Worm (Caenorhabditis elegans) whole organism, L2 larva: ENCODE measurements around the gene F22B7.3.

Experiments used
- F13H6.1 ChIP-seq: sonication (generic microtip); optimal IDR thresholded peaks from 2 replicates; lab custom pipeline; 2016; ENCODE audit warnings: missing genetic modification characterization, missing compliant biosample characterization
- R02D3.7 ChIP-seq: fragments of 150-350 bp; optimal IDR thresholded peaks from 2 replicates; lab custom pipeline; 2014; ENCODE audit warnings: missing biosample characterization, missing genetic modification characterization
- alr-1 ChIP-seq: fragments of 150-350 bp; optimal IDR thresholded peaks from 2 replicates; lab custom pipeline; 2014; ENCODE audit warnings: missing biosample characterization, missing genetic modification characterization
- aly-2 ChIP-seq: fragments of 150-350 bp; optimal IDR thresholded peaks from 2 replicates; lab custom pipeline; 2014; ENCODE audit warnings: missing biosample characterization, missing genetic modification characterization
- ama-1 ChIP-seq: fragments of 150-350 bp; optimal IDR thresholded peaks from 2 replicates; lab custom pipeline; 2018; ENCODE audit warnings: inconsistent platforms
- blmp-1 ChIP-seq: sonication (generic microtip); optimal IDR thresholded peaks from 2 replicates; lab custom pipeline; 2017; ENCODE audit warnings: missing genetic modification characterization, mild to moderate bottlenecking, missing compliant biosample characterization, antibody characterized with exemption, moderate library complexity; ENCODE audit not compliant: insufficient read depth
- ceh-16 ChIP-seq: fragments of 150-350 bp; optimal IDR thresholded peaks from 2 replicates; lab custom pipeline; 2014; ENCODE audit warnings: missing biosample characterization, missing genetic modification characterization
- ceh-82 ChIP-seq: fragments of 150-350 bp; optimal IDR thresholded peaks from 2 replicates; lab custom pipeline; 2014; ENCODE audit warnings: missing biosample characterization, missing genetic modification characterization
- crh-2 ChIP-seq: sonication (generic microtip); optimal IDR thresholded peaks from 2 replicates; lab custom pipeline; 2017; ENCODE audit warnings: missing biosample characterization, missing genetic modification characterization
- dmd-4 ChIP-seq: sonication (generic microtip); optimal IDR thresholded peaks from 2 replicates; lab custom pipeline; 2017; ENCODE audit warnings: missing biosample characterization, missing genetic modification characterization
- egl-27 ChIP-seq: sonication (generic microtip); optimal IDR thresholded peaks from 3 replicates; lab custom pipeline; 2017; ENCODE audit warnings: missing biosample characterization, missing genetic modification reagents, missing genetic modification characterization
- elt-3 ChIP-seq: sonication (generic microtip); optimal IDR thresholded peaks from 2 replicates; lab custom pipeline; 2017; ENCODE audit warnings: missing biosample characterization, missing genetic modification characterization
- fos-1 ChIP-seq: fragments of 150-350 bp; optimal IDR thresholded peaks from 2 replicates; lab custom pipeline; 2014; ENCODE audit warnings: missing biosample characterization, missing genetic modification characterization
- gmeb-1 ChIP-seq: fragments of 150-350 bp; optimal IDR thresholded peaks from 2 replicates; lab custom pipeline; 2014; ENCODE audit warnings: missing biosample characterization, missing genetic modification characterization
- lin-39 ChIP-seq: fragments of 150-350 bp; optimal IDR thresholded peaks from 2 replicates; lab custom pipeline; 2014; ENCODE audit warnings: missing biosample characterization, missing genetic modification reagents, missing genetic modification characterization
- lsy-2 ChIP-seq, 2 experiments: fragments of 150-350 bp in 1 of 2; sonication (generic microtip) in 1 of 2; optimal IDR thresholded peaks; 2 replicates each; lab custom pipeline; 2014 to 2017; ENCODE audit warnings: missing biosample characterization in 2 of 2, missing genetic modification characterization in 2 of 2
- mab-5 ChIP-seq: fragments of 150-350 bp; optimal IDR thresholded peaks from 2 replicates; lab custom pipeline; 2014; ENCODE audit warnings: missing biosample characterization, missing genetic modification characterization
- mbf-1 ChIP-seq: sonication (generic microtip); optimal IDR thresholded peaks from 2 replicates; lab custom pipeline; 2017; ENCODE audit warnings: missing biosample characterization, missing genetic modification characterization
- mdl-1 ChIP-seq, 2 experiments: fragments of 150-350 bp in 1 of 2; sonication (generic microtip) in 1 of 2; optimal IDR thresholded peaks; 2 replicates each; lab custom pipeline; 2017; ENCODE audit warnings: missing biosample characterization in 2 of 2, missing genetic modification characterization in 2 of 2
- nhr-21 ChIP-seq: fragments of 150-350 bp; optimal IDR thresholded peaks from 2 replicates; lab custom pipeline; 2014; ENCODE audit warnings: missing biosample characterization, missing genetic modification characterization
- nhr-23 ChIP-seq: fragments of 150-350 bp; optimal IDR thresholded peaks from 2 replicates; lab custom pipeline; 2014; ENCODE audit warnings: missing biosample characterization, missing genetic modification reagents, missing genetic modification characterization
- nhr-237 ChIP-seq: fragments of 150-350 bp; optimal IDR thresholded peaks from 2 replicates; lab custom pipeline; 2014; ENCODE audit warnings: missing biosample characterization, missing genetic modification characterization
- nhr-25 ChIP-seq: fragments of 150-350 bp; sonication (generic microtip); optimal IDR thresholded peaks from 3 replicates; lab custom pipeline; 2014; ENCODE audit warnings: missing biosample characterization, missing genetic modification characterization
- nhr-6 ChIP-seq: fragments of 150-350 bp; optimal IDR thresholded peaks from 2 replicates; lab custom pipeline; 2014; ENCODE audit warnings: missing biosample characterization, missing genetic modification characterization
- nhr-77 ChIP-seq: fragments of 150-350 bp; optimal IDR thresholded peaks from 2 replicates; lab custom pipeline; 2014; ENCODE audit warnings: missing biosample characterization, missing genetic modification characterization
- peb-1 ChIP-seq: fragments of 150-350 bp; optimal IDR thresholded peaks from 2 replicates; lab custom pipeline; 2014; ENCODE audit warnings: missing biosample characterization, missing genetic modification characterization
- sem-4 ChIP-seq: fragments of 150-350 bp; optimal IDR thresholded peaks from 2 replicates; lab custom pipeline; 2014; ENCODE audit warnings: missing biosample characterization, missing genetic modification reagents, missing genetic modification characterization
- skn-1 ChIP-seq: sonication (generic microtip); optimal IDR thresholded peaks from 2 replicates; lab custom pipeline; 2017; ENCODE audit warnings: missing biosample characterization, missing genetic modification characterization
- sma-3 ChIP-seq: sonication (generic microtip); optimal IDR thresholded peaks from 2 replicates; lab custom pipeline; 2016; ENCODE audit warnings: missing genetic modification reagents, missing genetic modification characterization, missing compliant biosample characterization
- sma-9 ChIP-seq, 2 experiments: fragments of 150-350 bp in 1 of 2; sonication (generic microtip) in 1 of 2; optimal IDR thresholded peaks; 2 replicates each; lab custom pipeline; 2014 to 2016; ENCODE audit warnings: missing genetic modification characterization in 2 of 2, mild to moderate bottlenecking in 1 of 2, missing biosample characterization in 1 of 2, missing compliant biosample characterization in 1 of 2, missing genetic modification reagents in 1 of 2, moderate library complexity in 1 of 2
- snpc-4 ChIP-seq: fragments of 150-350 bp; optimal IDR thresholded peaks from 2 replicates; lab custom pipeline; 2014; ENCODE audit warnings: missing biosample characterization, missing genetic modification characterization
- unc-39 ChIP-seq: fragments of 150-350 bp; optimal IDR thresholded peaks from 2 replicates; lab custom pipeline; 2014; ENCODE audit warnings: missing biosample characterization, missing genetic modification characterization
- zag-1 ChIP-seq: fragments of 150-350 bp; optimal IDR thresholded peaks from 2 replicates; lab custom pipeline; 2014; ENCODE audit warnings: missing biosample characterization, missing genetic modification characterization
- ztf-1 ChIP-seq: fragments of 200-800 bp; sonication (Bioruptor generic); conservative IDR thresholded peaks from 2 replicates; pipeline ENCODE4 v1.3.6; 2022; ENCODE audit warnings: missing genetic modification characterization, missing compliant biosample characterization
- ztf-4 ChIP-seq: fragments of 150-350 bp; optimal IDR thresholded peaks from 2 replicates; lab custom pipeline; 2014; ENCODE audit warnings: missing biosample characterization, missing genetic modification characterization

The F22B7.3 gene

ce11 chrIII:8655412-8655811, 6.7 kb downstream of the F22B7.3 start:
- TF ChIP-seq peb-1 (tag; lab: Kevin White, UChicago) (no peak), ceh-82 (tag; lab: Kevin White, UChicago) (no peak), crh-2 (no peak), F13H6.1 (tag; lab: Kevin White, UChicago) (peak; percentile 1), nhr-25 (peak; percentile 55), alr-1 (tag; lab: Kevin White, UChicago) (no peak), zag-1 (tag; lab: Kevin White, UChicago) (no peak), ztf-4 (no peak), elt-3 (tag; lab: Kevin White, UChicago) (no peak), lin-39 (tag; lab: Kevin White, UChicago) (no peak), aly-2 (no peak), sem-4 (tag; lab: Kevin White, UChicago) (no peak), mdl-1 (tag; optimal IDR thresholded peaks at IDR 0.05; lab: Kevin White, UChicago) (no peak), nhr-77 (tag; lab: Kevin White, UChicago) (no peak), lsy-2 (tag; optimal IDR thresholded peaks at IDR 0.05; lab: Kevin White, UChicago) (no peak), egl-27 (no peak), snpc-4 (tag; lab: Kevin White, UChicago) (no peak), unc-39 (tag; lab: Kevin White, UChicago) (no peak), sma-3 (GFP tag; lab: Kevin White, UChicago) (peak; percentile 50), nhr-21 (tag; lab: Kevin White, UChicago) (no peak), nhr-6 (tag; lab: Kevin White, UChicago) (no peak), ztf-1 (no peak), mbf-1 (no peak), sma-9 (GFP tag; optimal IDR thresholded peaks at IDR 0.05; lab: Kevin White, UChicago) (peak; percentile 11), sma-9 (tag; optimal IDR thresholded peaks at IDR 0.05; lab: Kevin White, UChicago) (no peak), skn-1 (tag; lab: Kevin White, UChicago) (no peak), dmd-4 (tag; lab: Kevin White, UChicago) (no peak), R02D3.7 (tag; lab: Kevin White, UChicago) (no peak), mab-5 (tag; lab: Kevin White, UChicago) (no peak)

- TF ChIP-seq crh-2, result peak; percentile 71
- TF ChIP-seq egl-27, result no peak
- TF ChIP-seq nhr-21 (tag; lab: Kevin White, UChicago), result no peak
Measured at ce11 chrIII:8656055-8656454, 7.4 kb downstream of the F22B7.3 start.

- TF ChIP-seq F13H6.1 (tag; lab: Kevin White, UChicago) (peak; percentile 53), sma-3 (GFP tag; lab: Kevin White, UChicago) (peak; percentile 55), lsy-2 (tag; optimal IDR thresholded peaks at IDR 0.05; lab: Kevin White, UChicago) (peak in 1 of 2 experiments; percentile 8), elt-3 (tag; lab: Kevin White, UChicago) (no peak), ama-1 (no peak), fos-1 (tag; lab: Kevin White, UChicago) (peak; percentile 76), crh-2 (peak; percentile 68), skn-1 (tag; lab: Kevin White, UChicago) (peak; percentile 60), blmp-1 (tag; lab: Kevin White, UChicago) (no peak), nhr-6 (tag; lab: Kevin White, UChicago) (no peak), nhr-23 (no peak), ceh-16 (tag; lab: Kevin White, UChicago) (no peak), gmeb-1 (peak; percentile 55), sma-9 (GFP tag; optimal IDR thresholded peaks at IDR 0.05; lab: Kevin White, UChicago) (peak; percentile 90), sma-9 (tag; optimal IDR thresholded peaks at IDR 0.05; lab: Kevin White, UChicago) (no peak)
- TF ChIP-seq, all 48 proteins: peak for 8
Measured at ce11 chrIII:8656957-8657356, 8.3 kb downstream of the F22B7.3 start.

DNA sequence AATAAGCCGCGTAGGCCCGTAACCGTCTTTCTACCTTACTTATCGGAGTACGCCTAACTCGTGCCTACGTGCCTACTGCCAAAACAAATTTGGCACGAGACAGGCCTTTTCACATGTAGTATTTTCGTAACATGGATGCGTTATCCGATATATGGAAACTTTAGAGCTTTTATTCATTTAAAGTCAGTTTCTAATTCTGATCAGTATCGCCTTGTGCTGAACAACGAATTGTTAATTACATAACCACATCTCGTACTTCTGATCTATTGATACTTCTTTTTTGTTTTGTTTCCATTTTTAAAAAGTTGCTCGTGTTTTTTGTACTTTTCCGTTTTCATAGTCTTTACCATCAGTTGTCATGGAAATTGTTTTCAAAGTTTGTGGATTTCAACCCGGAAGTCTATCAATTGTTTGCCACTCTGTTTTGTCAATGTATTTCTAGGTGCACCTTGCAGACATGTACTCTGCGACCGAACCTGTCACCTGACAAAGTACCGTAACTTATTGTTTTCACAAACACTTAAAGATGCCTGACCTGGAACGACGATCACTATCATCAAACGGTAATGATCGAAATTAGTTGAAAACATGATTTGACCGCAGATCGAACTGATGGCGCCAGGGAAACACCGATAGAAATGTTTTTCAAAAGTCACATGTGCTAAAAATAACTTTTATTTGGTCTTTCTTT, 9.1 kb downstream of the F22B7.3 start:
- no peak for TF ChIP-seq sma-3 (GFP tag; lab: Kevin White, UChicago)
- TF ChIP-seq nhr-237 (tag; lab: Kevin White, UChicago), result no peak
- TF ChIP-seq aly-2, result no peak
- no peak for TF ChIP-seq mdl-1 (tag; optimal IDR thresholded peaks at IDR 0.05; lab: Kevin White, UChicago)
- TF ChIP-seq ceh-82 (tag; lab: Kevin White, UChicago), result no peak
- TF ChIP-seq lsy-2 (tag; optimal IDR thresholded peaks at IDR 0.05; lab: Kevin White, UChicago), result no peak
